Worm (Caenorhabditis elegans): ENCODE measurements around the gene sdz-10.

ce11 chrII:2779253-2779652 lies 7.2 kb upstream of the sdz-10 start, which contains the start of gene F08D12.3:
- TF ChIP-seq him-1 (tag; optimal IDR thresholded peaks at IDR 0.05), result no peak
- no peak for TF ChIP-seq dao-5 (tag; optimal IDR thresholded peaks at IDR 0.05)

All from whole organism, L4/young adult.